Worm (Caenorhabditis elegans): ENCODE measurements around the gene Y53F4B.10.

DNA sequence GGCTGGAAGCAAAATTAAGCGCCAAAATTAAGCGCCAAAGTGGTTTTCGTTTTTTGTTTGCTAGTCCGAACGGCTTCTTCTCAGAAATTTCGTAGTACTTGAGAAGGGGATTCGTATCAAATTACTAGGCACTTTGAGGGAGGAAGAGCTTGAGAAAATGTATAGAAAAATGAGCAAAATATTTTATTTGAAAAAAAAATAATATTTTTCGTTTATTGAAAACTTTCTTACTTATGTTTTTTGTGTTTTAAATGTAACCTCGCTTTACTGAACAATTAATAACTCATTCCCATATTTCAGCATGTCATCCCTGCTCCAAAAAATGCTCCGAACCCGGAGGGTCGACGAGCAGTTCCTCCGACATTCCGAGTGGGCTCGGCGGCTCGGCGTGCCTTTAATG, 15.6 kb upstream of the Y53F4B.10 start, which contains the start of gene Y53F4B.12:
- TF ChIP-seq him-1 (tag; optimal IDR thresholded peaks at IDR 0.05): no peak
- no peak for TF ChIP-seq dao-5 (tag; optimal IDR thresholded peaks at IDR 0.05)
